Worm (Caenorhabditis elegans): ENCODE results near the gene F47B8.5.

F47B8.5 gene

DNA sequence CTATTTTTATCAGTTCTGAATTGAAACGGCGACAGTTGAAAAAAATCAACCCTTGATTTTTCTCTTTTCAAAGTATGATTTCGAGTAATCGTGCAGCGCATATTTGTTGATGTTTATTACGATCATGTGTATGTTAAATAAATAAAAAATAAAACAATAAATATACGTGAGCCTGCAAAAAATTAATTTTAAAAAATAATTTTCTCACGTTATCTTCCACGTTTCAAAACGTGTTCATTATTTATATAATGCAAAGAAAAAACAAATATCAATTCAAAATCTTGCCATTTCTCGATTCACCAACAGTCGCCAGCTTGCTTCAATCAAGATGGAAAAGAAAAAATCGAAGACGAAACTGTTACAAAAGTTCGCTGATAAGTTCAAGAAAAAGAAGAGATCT is 44.4 kb downstream of the F47B8.5 start, which contains the start of gene F40G12.10:
TSS of gene F40G12.10 (plus strand) at position 301 of the 400 bp plus-strand sequence.
- no peak for TF ChIP-seq sptf-1 (tag; optimal IDR thresholded peaks at IDR 0.05)
- no peak for TF ChIP-seq pha-4 (tag; optimal IDR thresholded peaks at IDR 0.05)
- no peak for TF ChIP-seq sem-2 (GFP tag; optimal IDR thresholded peaks at IDR 0.05)
- TF ChIP-seq tbx-8 (GFP tag; optimal IDR thresholded peaks at IDR 0.05): no peak
- TF ChIP-seq unc-62 (GFP tag; optimal IDR thresholded peaks at IDR 0.05): no peak
- TF ChIP-seq mab-5 (tag; optimal IDR thresholded peaks at IDR 0.05): no peak
- TF ChIP-seq flh-1 (GFP tag; optimal IDR thresholded peaks at IDR 0.05): no peak
- no peak for TF ChIP-seq drap-1 (GFP tag; optimal IDR thresholded peaks at IDR 0.05)
- no peak for TF ChIP-seq elt-3 (tag; optimal IDR thresholded peaks at IDR 0.05)
- TF ChIP-seq lin-13 (tag; optimal IDR thresholded peaks at IDR 0.05): no peak

DNA sequence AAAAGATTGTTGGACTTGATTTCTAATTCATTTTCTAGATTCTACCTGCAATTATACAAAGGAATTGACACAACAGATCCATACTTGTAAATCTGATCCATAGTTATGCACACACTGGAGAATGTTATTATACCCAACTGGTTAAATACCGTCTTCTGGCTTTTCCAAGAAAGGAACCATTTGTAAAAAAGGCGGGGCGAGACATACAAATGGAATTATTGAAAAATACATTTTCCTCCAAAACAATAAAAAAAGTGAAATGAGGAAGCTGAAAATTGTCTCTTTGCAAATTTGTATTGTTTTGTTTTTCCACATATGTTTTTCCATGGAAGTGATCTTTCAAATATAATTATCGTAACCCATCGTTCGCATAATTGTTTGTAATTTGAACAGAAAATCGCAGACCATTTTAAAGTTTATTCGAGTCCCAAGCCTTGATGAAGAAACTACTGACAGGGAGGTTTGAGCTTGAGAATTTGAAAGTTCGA is 45.4 kb downstream of the F47B8.5 start, which contains the start of the genes srt-74 and F40G12.9:
TSS of gene srt-74 (minus strand) at position 101 of the 488 bp plus-strand sequence.
TSS of gene F40G12.9 (plus strand) at position 438 of the 488 bp plus-strand sequence.
- no peak for TF ChIP-seq snpc-4 (tag; optimal IDR thresholded peaks at IDR 0.05)
- TF ChIP-seq unc-120 (tag; optimal IDR thresholded peaks at IDR 0.05; ENCODE audit: poor library complexity, severe bottlenecking): no peak
- TF ChIP-seq mab-5 (tag; optimal IDR thresholded peaks at IDR 0.05): no peak
- no peak for TF ChIP-seq tbx-8 (GFP tag; optimal IDR thresholded peaks at IDR 0.05)
- no peak for TF ChIP-seq sptf-1 (tag; optimal IDR thresholded peaks at IDR 0.05)
- TF ChIP-seq ceh-39 (tag; optimal IDR thresholded peaks at IDR 0.05): no peak
- TF ChIP-seq nhr-237 (tag; optimal IDR thresholded peaks at IDR 0.05): no peak
- no peak for TF ChIP-seq zip-8 (tag; optimal IDR thresholded peaks at IDR 0.05)
- no peak for TF ChIP-seq mep-1 (tag; optimal IDR thresholded peaks at IDR 0.05)
- TF ChIP-seq sem-2 (GFP tag; optimal IDR thresholded peaks at IDR 0.05): no peak
- TF ChIP-seq ces-1 (GFP tag; optimal IDR thresholded peaks at IDR 0.05): no peak
- TF ChIP-seq nhr-76 (tag; optimal IDR thresholded peaks at IDR 0.05): no peak
- TF ChIP-seq lsy-2 (tag; optimal IDR thresholded peaks at IDR 0.05): no peak
- TF ChIP-seq elt-1 (tag; optimal IDR thresholded peaks at IDR 0.05; ENCODE audit: borderline replicate concordance, insufficient read depth): no peak
- no peak for TF ChIP-seq lin-13 (tag; optimal IDR thresholded peaks at IDR 0.05)

DNA sequence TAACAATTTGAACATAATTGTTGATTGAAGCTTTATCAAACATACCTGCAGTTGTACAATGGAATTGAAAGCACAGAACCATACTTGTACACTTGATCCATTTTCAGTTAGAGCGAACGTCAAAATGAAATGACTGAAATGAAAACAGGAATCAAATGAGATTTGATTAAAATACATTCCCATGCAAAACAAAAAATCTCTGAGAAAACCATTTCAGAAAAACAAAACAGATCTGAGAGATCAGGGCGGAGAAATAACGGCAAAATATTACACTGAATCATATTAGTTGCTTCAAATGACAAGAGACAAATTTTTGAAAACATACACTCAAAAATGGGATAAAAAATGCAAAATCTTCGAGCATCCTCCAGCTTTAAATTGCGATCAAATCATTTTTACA is 47.9 kb downstream of the F47B8.5 start, which contains the start of gene srt-33:
TSS of gene srt-33 (minus strand) at position 101 of the 400 bp plus-strand sequence.
- TF ChIP-seq unc-62 (GFP tag; optimal IDR thresholded peaks at IDR 0.05) (no peak), nhr-76 (tag; optimal IDR thresholded peaks at IDR 0.05) (no peak), sem-2 (GFP tag; optimal IDR thresholded peaks at IDR 0.05) (no peak), nhr-12 (tag; optimal IDR thresholded peaks at IDR 0.05) (no peak), bed-3 (GFP tag; optimal IDR thresholded peaks at IDR 0.05) (no peak), sptf-1 (tag; optimal IDR thresholded peaks at IDR 0.05) (no peak), unc-120 (tag; optimal IDR thresholded peaks at IDR 0.05; ENCODE audit: poor library complexity, severe bottlenecking) (no peak), snpc-4 (tag; optimal IDR thresholded peaks at IDR 0.05) (no peak), cnd-1 (tag; optimal IDR thresholded peaks at IDR 0.05) (no peak), mep-1 (tag; optimal IDR thresholded peaks at IDR 0.05) (no peak), ceh-83 (GFP tag; optimal IDR thresholded peaks at IDR 0.05) (no peak), ceh-43 (GFP tag; optimal IDR thresholded peaks at IDR 0.05) (no peak)
